Fruit fly (Drosophila melanogaster) whole organism, embryonic: Measurements from ENCODE around the gene Ptth.

ENCODE experiments used
- Adf1 ChIP-seq: fragments of 200-800 bp; sonication (Bioruptor generic); IDR thresholded peaks from 2 replicates; pipeline ENCODE4 v1.3.6; 2022; ENCODE audit warnings: missing biosample characterization, missing genetic modification characterization
- BtbVII ChIP-seq: fragments of 200-800 bp; sonication (Bioruptor generic); optimal IDR thresholded peaks from 3 replicates; lab custom pipeline; 2017; ENCODE audit warnings: missing biosample characterization, mild to moderate bottlenecking, missing genetic modification characterization
- CG10654 ChIP-seq: fragments of 200-800 bp; sonication (Bioruptor generic); optimal IDR thresholded peaks from 2 replicates; lab custom pipeline; 2016; ENCODE audit warnings: missing biosample characterization, missing genetic modification characterization
- CG11247 ChIP-seq: fragments of 200-800 bp; sonication (Bioruptor generic); IDR thresholded peaks from 2 replicates; pipeline ENCODE4 v1.3.6; 2022; ENCODE audit warnings: missing biosample characterization, missing genetic modification characterization
- CG11560 ChIP-seq: fragments of 200-800 bp; sonication (Bioruptor generic); IDR thresholded peaks from 3 replicates; pipeline ENCODE4 v1.3.6; 2022; ENCODE audit warnings: missing biosample characterization, missing genetic modification characterization
- CG12299 ChIP-seq: fragments of 200-800 bp; sonication (Bioruptor generic); optimal IDR thresholded peaks from 2 replicates; lab custom pipeline; 2018; ENCODE audit warnings: missing biosample characterization, mild to moderate bottlenecking, missing genetic modification characterization
- CG1233 ChIP-seq: fragments of 200-800 bp; sonication (Bioruptor generic); optimal IDR thresholded peaks from 4 replicates; lab custom pipeline; 2018; ENCODE audit warnings: missing biosample characterization, mild to moderate bottlenecking, missing genetic modification characterization
- CG12744 ChIP-seq: fragments of 200-800 bp; sonication (Bioruptor generic); optimal IDR thresholded peaks from 2 replicates; lab custom pipeline; 2016; ENCODE audit warnings: missing biosample characterization, missing genetic modification characterization
- CG14050 ChIP-seq: fragments of 200-800 bp; sonication (Bioruptor generic); IDR thresholded peaks from 3 replicates; pipeline ENCODE4 v1.3.6; 2022; ENCODE audit warnings: missing biosample characterization, missing genetic modification characterization
- CG15514 ChIP-seq: fragments of 200-800 bp; sonication (Bioruptor generic); optimal IDR thresholded peaks from 3 replicates; lab custom pipeline; 2017; ENCODE audit warnings: missing biosample characterization, missing genetic modification characterization, mild to moderate bottlenecking, moderate library complexity, missing genetic modification reagents
- CG17829 ChIP-seq: fragments of 200-800 bp; optimal IDR thresholded peaks from 2 replicates; lab custom pipeline; 2019; ENCODE audit warnings: missing biosample characterization, mild to moderate bottlenecking, missing genetic modification characterization, moderate library complexity
- CG2202 ChIP-seq: fragments of 200-800 bp; sonication (Bioruptor generic); optimal IDR thresholded peaks from 2 replicates; lab custom pipeline; 2018; ENCODE audit warnings: missing biosample characterization, mild to moderate bottlenecking, missing genetic modification characterization
- CG34224 ChIP-seq: fragments of 200-800 bp; sonication (Bioruptor generic); IDR thresholded peaks from 3 replicates; pipeline ENCODE4 v1.3.6; 2022; ENCODE audit warnings: missing biosample characterization, missing genetic modification characterization; ENCODE audit not compliant: partially characterized antibody
- CG3838 ChIP-seq: fragments of 200-800 bp; sonication (Bioruptor generic); optimal IDR thresholded peaks from 3 replicates; lab custom pipeline; 2016; ENCODE audit warnings: missing biosample characterization, missing genetic modification characterization
- CG42726 ChIP-seq: fragments of 200-800 bp; sonication (Bioruptor generic); IDR thresholded peaks from 2 replicates; pipeline ENCODE4 v1.3.6; 2022; ENCODE audit warnings: missing biosample characterization, missing genetic modification characterization; ENCODE audit not compliant: partially characterized antibody
- CG43689 ChIP-seq: fragments of 200-800 bp; sonication (Bioruptor generic); IDR thresholded peaks from 2 replicates; pipeline ENCODE4 v1.3.6; 2022; ENCODE audit warnings: missing biosample characterization, missing genetic modification characterization
- CG4617 ChIP-seq: fragments of 200-800 bp; sonication (Bioruptor generic); optimal IDR thresholded peaks from 3 replicates; lab custom pipeline; 2016; ENCODE audit warnings: missing biosample characterization, missing genetic modification characterization, borderline replicate concordance
- CG6272 ChIP-seq: fragments of 200-800 bp; sonication (Bioruptor generic); IDR thresholded peaks from 2 replicates; pipeline ENCODE4 v1.3.6; 2022; ENCODE audit warnings: missing biosample characterization, missing genetic modification characterization
- CG7357 ChIP-seq: fragments of 200-800 bp; sonication (Bioruptor generic); IDR thresholded peaks from 3 replicates; pipeline ENCODE4 v1.3.6; 2022; ENCODE audit warnings: missing biosample characterization, missing genetic modification characterization
- CG8924 ChIP-seq: fragments of 200-800 bp; optimal IDR thresholded peaks from 3 replicates; lab custom pipeline; 2019; ENCODE audit warnings: missing biosample characterization, mild to moderate bottlenecking, missing genetic modification characterization, moderate library complexity
- CG9817 ChIP-seq: fragments of 200-800 bp; sonication (Bioruptor generic); optimal IDR thresholded peaks from 2 replicates; lab custom pipeline; 2018; ENCODE audit warnings: missing biosample characterization, mild to moderate bottlenecking, missing genetic modification characterization, moderate library complexity
- Dip3 ChIP-seq: fragments of 200-800 bp; sonication (Bioruptor generic); optimal IDR thresholded peaks from 3 replicates; lab custom pipeline; 2016; ENCODE audit warnings: missing biosample characterization, missing genetic modification characterization
- Doc3 ChIP-seq: fragments of 200-800 bp; sonication (Bioruptor generic); IDR thresholded peaks from 3 replicates; pipeline ENCODE4 v1.3.6; 2022; ENCODE audit warnings: missing biosample characterization, missing genetic modification characterization; ENCODE audit not compliant: partially characterized antibody
- Eip74EF ChIP-seq, 2 experiments: fragments of 200-800 bp in 1 of 2; fragments of >200 bp in 1 of 2; sonication (Bioruptor generic) in 1 of 2; optimal IDR thresholded peaks; 2 replicates each; lab custom pipeline; 2017 to 2019; ENCODE audit warnings: missing biosample characterization in 2 of 2, missing genetic modification characterization in 2 of 2, mild to moderate bottlenecking in 1 of 2, moderate library complexity in 1 of 2
- Fer3 ChIP-seq: fragments of 200-800 bp; sonication (Bioruptor generic); optimal IDR thresholded peaks from 2 replicates; lab custom pipeline; 2018; ENCODE audit warnings: missing biosample characterization, mild to moderate bottlenecking, missing genetic modification characterization, moderate library complexity
- Gug ChIP-seq: fragments of 200-800 bp; sonication (Bioruptor generic); IDR thresholded peaks from 4 replicates; pipeline ENCODE4 v1.3.6; 2022; ENCODE audit warnings: missing biosample characterization, missing genetic modification characterization
- Hr3 ChIP-seq: fragments of 200-800 bp; sonication (Bioruptor generic); optimal IDR thresholded peaks from 3 replicates; lab custom pipeline; 2016; ENCODE audit warnings: missing biosample characterization, missing genetic modification characterization
- MESR4 ChIP-seq: fragments of 200-800 bp; sonication (Bioruptor generic); optimal IDR thresholded peaks from 2 replicates; lab custom pipeline; 2018; ENCODE audit warnings: missing biosample characterization, mild to moderate bottlenecking, missing genetic modification characterization, moderate library complexity
- Meics ChIP-seq: fragments of 200-800 bp; sonication (Bioruptor generic); optimal IDR thresholded peaks from 2 replicates; lab custom pipeline; 2017; ENCODE audit warnings: missing biosample characterization, mild to moderate bottlenecking, missing genetic modification characterization
- Mes4 ChIP-seq: fragments of 200-800 bp; sonication (Bioruptor generic); optimal IDR thresholded peaks from 2 replicates; lab custom pipeline; 2016; ENCODE audit warnings: missing biosample characterization, missing genetic modification characterization
- Trl ChIP-seq, 3 experiments: fragments of >200 bp in 2 of 3; fragments of 200-800 bp in 1 of 3; sonication (Bioruptor generic) in 1 of 3; optimal IDR thresholded peaks; 2 replicates in 1 of 3; 3 replicates in 2 of 3; lab custom pipeline; 2016 to 2017; ENCODE audit warnings: missing biosample characterization in 1 of 3, missing genetic modification characterization in 1 of 3
- bcd ChIP-seq: fragments of 200-800 bp; sonication (Bioruptor generic); optimal IDR thresholded peaks from 2 replicates; lab custom pipeline; 2017; ENCODE audit warnings: missing biosample characterization, mild to moderate bottlenecking, missing genetic modification characterization
- bsh ChIP-seq, 2 experiments: fragments of 200-800 bp; sonication (Bioruptor generic); optimal IDR thresholded peaks; 2 replicates each; lab custom pipeline; 2017 to 2018; ENCODE audit warnings: mild to moderate bottlenecking in 2 of 2, missing biosample characterization in 2 of 2, missing genetic modification characterization in 2 of 2, moderate library complexity in 1 of 2
- chm ChIP-seq: fragments of 200-800 bp; sonication (Bioruptor generic); IDR thresholded peaks from 2 replicates; pipeline ENCODE4 v1.3.6; 2022; ENCODE audit warnings: missing biosample characterization, missing genetic modification characterization
- crp ChIP-seq, 2 experiments: fragments of 200-800 bp; sonication (Bioruptor generic); optimal IDR thresholded peaks; 2 replicates in 1 of 2; 3 replicates in 1 of 2; lab custom pipeline; 2017; ENCODE audit warnings: missing biosample characterization in 2 of 2, missing genetic modification characterization in 2 of 2, mild to moderate bottlenecking in 1 of 2, moderate library complexity in 1 of 2
- dmrt11E ChIP-seq: fragments of 200-800 bp; sonication (Bioruptor generic); optimal IDR thresholded peaks from 3 replicates; lab custom pipeline; 2018; ENCODE audit warnings: missing biosample characterization, mild to moderate bottlenecking, missing genetic modification characterization, moderate library complexity
- gt ChIP-seq: fragments of 200-800 bp; sonication (Bioruptor generic); IDR thresholded peaks from 2 replicates; pipeline ENCODE4 v1.3.6; 2022; ENCODE audit warnings: missing biosample characterization, missing genetic modification characterization
- otp ChIP-seq: fragments of 200-800 bp; sonication (Bioruptor generic); IDR thresholded peaks from 3 replicates; pipeline ENCODE4, ENCODE4 v1.3.6; 2022; ENCODE audit warnings: missing biosample characterization, missing genetic modification characterization
- pan ChIP-seq, 4 experiments: fragments of >200 bp in 3 of 4; fragments of 200-800 bp in 1 of 4; sonication (Bioruptor generic) in 1 of 4; optimal IDR thresholded peaks in 3 of 4; IDR thresholded peaks in 1 of 4; 2 replicates each; pipeline versions ENCODE4 v1.3.6 to Lab custom; 2017 to 2022; ENCODE audit warnings: missing biosample characterization in 2 of 4, missing genetic modification characterization in 2 of 4, mixed read lengths in 1 of 4
- pb ChIP-seq: fragments of 200-800 bp; sonication (Bioruptor generic); optimal IDR thresholded peaks from 3 replicates; lab custom pipeline; 2016; ENCODE audit warnings: missing biosample characterization, missing genetic modification characterization
- repo ChIP-seq: fragments of 200-800 bp; sonication (Bioruptor generic); optimal IDR thresholded peaks from 2 replicates; lab custom pipeline; 2016; ENCODE audit warnings: missing biosample characterization, missing genetic modification characterization
- sr ChIP-seq: fragments of 200-800 bp; sonication (Bioruptor generic); IDR thresholded peaks from 3 replicates; pipeline ENCODE4 v1.3.6; 2022; ENCODE audit warnings: missing biosample characterization, missing genetic modification characterization
- tin ChIP-seq: fragments of 200-800 bp; sonication (Bioruptor generic); optimal IDR thresholded peaks from 3 replicates; lab custom pipeline; 2016; ENCODE audit warnings: missing biosample characterization, missing genetic modification characterization
- tio ChIP-seq: fragments of 200-800 bp; sonication (Bioruptor generic); optimal IDR thresholded peaks from 2 replicates; lab custom pipeline; 2017; ENCODE audit warnings: missing biosample characterization, missing genetic modification characterization, inconsistent platforms
- tna ChIP-seq: fragments of 200-800 bp; sonication (Bioruptor generic); IDR thresholded peaks from 2 replicates; pipeline ENCODE4 v1.3.6; 2022; ENCODE audit warnings: missing biosample characterization, missing genetic modification characterization; ENCODE audit not compliant: partially characterized antibody
- trem ChIP-seq: fragments of 200-800 bp; optimal IDR thresholded peaks from 3 replicates; lab custom pipeline; 2019; ENCODE audit warnings: missing biosample characterization, mild to moderate bottlenecking, missing genetic modification characterization, moderate library complexity
- twi ChIP-seq: fragments of 200-800 bp; optimal IDR thresholded peaks from 2 replicates; lab custom pipeline; 2019; ENCODE audit warnings: missing biosample characterization, mild to moderate bottlenecking, missing genetic modification characterization, moderate library complexity
- vnd ChIP-seq: fragments of 200-800 bp; sonication (Bioruptor generic); IDR thresholded peaks from 3 replicates; pipeline ENCODE4 v1.3.6; 2022; ENCODE audit warnings: missing biosample characterization, missing genetic modification characterization; ENCODE audit not compliant: partially characterized antibody
- wor ChIP-seq: fragments of 200-800 bp; sonication (Bioruptor generic); IDR thresholded peaks from 2 replicates; pipeline ENCODE4 v1.3.6; 2022; ENCODE audit warnings: missing biosample characterization, missing genetic modification characterization

Ptth gene

dm6 chr2L:568030-568429 is 8.7 kb downstream of the Ptth start, which contains the start of the genes Nle and Sf3b1 (continued):
- TF ChIP-seq CG10654 (peak; percentile 50), CG11247 (no peak), CG14050 (no peak), Gug (GFP tag; lab: Robert Waterston, UW) (peak; percentile 27; the same call in 1 of the 4 replicates), CG17829 (tag; lab: Kevin White, UChicago) (peak; percentile 80), crp (GFP tag; optimal IDR thresholded peaks at IDR 0.05; lab: Kevin White, UChicago) (peak; percentile 11 to 81), tna (GFP tag; lab: Robert Waterston, UW) (peak; percentile 82), chm (no peak), CG1233 (peak; percentile 35), Doc3 (GFP tag; lab: Robert Waterston, UW) (peak; percentile 97), repo (peak; percentile 16), Meics (GFP tag; lab: Kevin White, UChicago) (no peak), CG4617 (GFP tag; lab: Kevin White, UChicago) (peak; percentile 82), pb (GFP tag; lab: Kevin White, UChicago) (no peak), trem (tag; lab: Kevin White, UChicago) (peak; percentile 91), otp (GFP tag; lab: Robert Waterston, UW) (no peak), wor (no peak), bsh (GFP tag; optimal IDR thresholded peaks at IDR 0.05; lab: Kevin White, UChicago) (no peak), CG8924 (tag; lab: Kevin White, UChicago) (peak; percentile 52), gt (GFP tag; lab: Robert Waterston, UW) (no peak), CG12744 (GFP tag; lab: Kevin White, UChicago) (peak; percentile 27), CG6272 (peak; percentile 38; the same call in 1 of the 2 replicates), Fer3 (tag; lab: Kevin White, UChicago) (peak; percentile 46), CG43689 (GFP tag; lab: Robert Waterston, UW) (no peak), Mes4 (GFP tag; lab: Kevin White, UChicago) (peak; percentile 48), Dip3 (peak; percentile 38), tin (GFP tag; lab: Kevin White, UChicago) (peak; percentile 41), CG3838 (GFP tag; lab: Kevin White, UChicago) (no peak), CG12299 (tag; lab: Kevin White, UChicago) (peak; percentile 26), tio (no peak), sr (GFP tag; lab: Robert Waterston, UW) (no peak), CG42726 (GFP tag; lab: Robert Waterston, UW) (peak; percentile 89; the same call in 1 of the 2 replicates), twi (tag; lab: Kevin White, UChicago) (peak; percentile 68), bcd (GFP tag; lab: Kevin White, UChicago) (no peak), Trl (optimal IDR thresholded peaks at IDR 0.05; lab: Kevin White, UChicago) (no peak), Trl (GFP tag; optimal IDR thresholded peaks at IDR 0.05; lab: Kevin White, UChicago) (peak; percentile 35), CG11560 (tag; lab: Robert Waterston, UW) (peak; percentile 90), CG2202 (tag; lab: Kevin White, UChicago) (peak; percentile 8), CG7357 (0 out of 3 replicates have a peak, but pooled peaks have one; percentile 36), dmrt11E (tag; lab: Kevin White, UChicago) (peak; percentile 36), Eip74EF (GFP tag; optimal IDR thresholded peaks at IDR 0.05; lab: Kevin White, UChicago) (no peak), Hr3 (peak; percentile 39), CG9817 (tag; lab: Kevin White, UChicago) (peak; percentile 76), MESR4 (peak; percentile 58), vnd (GFP tag; lab: Robert Waterston, UW) (peak; percentile 95), CG15514 (peak; percentile 56), pan (optimal IDR thresholded peaks at IDR 0.05; lab: Kevin White, UChicago) (no peak), pan (GFP tag; optimal IDR thresholded peaks at IDR 0.05 in 1 of 2, IDR thresholded peaks at IDR 0.05 in 1 of 2) (peak in 1 of 2 experiments; percentile 34), BtbVII (GFP tag; lab: Kevin White, UChicago) (no peak), CG34224 (GFP tag; lab: Robert Waterston, UW) (peak; percentile 96), Adf1 (GFP tag; lab: Robert Waterston, UW) (peak; percentile 48)
